Worm (Caenorhabditis elegans) whole organism, L3 larva: ENCODE measurements around the gene R13A5.10.

Experiments
- ama-1 ChIP-seq: fragments of 150-350 bp; optimal IDR thresholded peaks from 2 replicates; lab custom pipeline; 2018
- ceh-9 ChIP-seq: sonication (generic microtip); optimal IDR thresholded peaks from 2 replicates; lab custom pipeline; 2018; ENCODE audit warnings: missing biosample characterization, missing genetic modification characterization
- daf-12 ChIP-seq: fragments of 150-350 bp; optimal IDR thresholded peaks from 2 replicates; lab custom pipeline; 2014; ENCODE audit warnings: missing biosample characterization, missing genetic modification reagents, missing genetic modification characterization
- elt-3 ChIP-seq, 3 experiments: fragments of 150-350 bp in 1 of 3; sonication (generic microtip) in 2 of 3; optimal IDR thresholded peaks; 2 replicates in 2 of 3; 4 replicates in 1 of 3; lab custom pipeline; 2014 to 2017; ENCODE audit warnings: missing biosample characterization in 3 of 3, missing genetic modification characterization in 3 of 3
- fos-1 ChIP-seq: fragments of 150-350 bp; optimal IDR thresholded peaks from 2 replicates; lab custom pipeline; 2014; ENCODE audit warnings: missing biosample characterization, missing genetic modification characterization
- lin-15B ChIP-seq: fragments of 150-350 bp; optimal IDR thresholded peaks from 2 replicates; lab custom pipeline; 2014; ENCODE audit warnings: missing biosample characterization, missing genetic modification characterization
- nhr-11 ChIP-seq: fragments of 150-350 bp; optimal IDR thresholded peaks from 2 replicates; lab custom pipeline; 2014; ENCODE audit warnings: missing biosample characterization, missing genetic modification characterization
- nhr-28 ChIP-seq: fragments of 150-350 bp; optimal IDR thresholded peaks from 2 replicates; lab custom pipeline; 2014; ENCODE audit warnings: missing biosample characterization, missing genetic modification characterization
- nhr-67 ChIP-seq: fragments of 150-350 bp; optimal IDR thresholded peaks from 2 replicates; lab custom pipeline; 2014; ENCODE audit warnings: missing biosample characterization, missing genetic modification characterization
- nhr-77 ChIP-seq: fragments of 150-350 bp; optimal IDR thresholded peaks from 2 replicates; lab custom pipeline; 2014; ENCODE audit warnings: missing biosample characterization, missing genetic modification characterization
- skn-1 ChIP-seq: fragments of 150-350 bp; optimal IDR thresholded peaks from 2 replicates; lab custom pipeline; 2014; ENCODE audit warnings: missing biosample characterization, missing genetic modification characterization
- unc-62 ChIP-seq: fragments of 150-350 bp; sonication (generic microtip); optimal IDR thresholded peaks from 4 replicates; lab custom pipeline; 2014; ENCODE audit warnings: missing biosample characterization, missing genetic modification reagents, missing genetic modification characterization
- ztf-4 ChIP-seq: fragments of 150-350 bp; optimal IDR thresholded peaks from 2 replicates; lab custom pipeline; 2014; ENCODE audit warnings: missing biosample characterization, missing genetic modification characterization

DNA sequence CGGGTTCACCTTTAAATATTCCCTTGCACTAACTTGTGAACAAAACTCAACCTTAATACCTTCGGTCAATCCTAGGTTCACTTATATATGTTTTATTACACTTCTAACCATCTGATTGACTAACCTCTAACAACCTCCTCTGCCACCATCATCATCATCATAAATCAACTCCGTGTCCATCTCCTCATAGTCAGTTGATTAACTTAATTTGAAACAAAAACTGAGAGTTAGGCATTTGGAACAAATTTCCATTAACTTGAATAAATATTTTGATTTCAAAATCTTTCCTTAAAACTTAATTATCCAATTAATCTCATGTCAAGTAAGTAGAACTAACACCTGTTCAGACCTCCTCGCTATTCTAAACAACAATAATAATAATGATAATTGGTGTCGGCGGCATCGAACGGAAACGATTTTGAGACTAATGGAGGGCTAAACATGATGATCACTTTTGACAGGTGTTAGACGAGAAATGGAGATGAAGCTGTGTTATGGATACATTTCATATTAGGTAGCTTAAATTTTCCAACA, 29.0 kb downstream of the R13A5.10 start:
- no peak for TF ChIP-seq daf-12 (tag; lab: Kevin White, UChicago)
- TF ChIP-seq ama-1 (lab: Kevin White, UChicago) = no peak
- no peak for TF ChIP-seq ceh-9 (tag; lab: Kevin White, UChicago)
- no peak for TF ChIP-seq elt-3 (tag; optimal IDR thresholded peaks at IDR 0.05; lab: Kevin White, UChicago)
- no peak for TF ChIP-seq nhr-77 (tag; lab: Kevin White, UChicago)
- no peak for TF ChIP-seq unc-62 (GFP tag; lab: Kevin White, UChicago)
- no peak for TF ChIP-seq nhr-67
- no peak for TF ChIP-seq nhr-11 (tag; lab: Kevin White, UChicago)
- TF ChIP-seq nhr-28 (tag; lab: Kevin White, UChicago) = no peak
- TF ChIP-seq ztf-4 (tag; lab: Kevin White, UChicago) = no peak
- TF ChIP-seq fos-1 (tag; lab: Kevin White, UChicago) = no peak
- no peak for TF ChIP-seq skn-1 (tag; lab: Kevin White, UChicago)
- no peak for TF ChIP-seq lin-15B
